Fruit fly (Drosophila melanogaster) whole organism, embryonic: Measurements from ENCODE around the gene CARPB.

Source experiments
- CG14860 ChIP-seq: fragments of 200-800 bp; sonication (Bioruptor generic); IDR thresholded peaks from 3 replicates; pipeline ENCODE4 v1.3.6; 2022; ENCODE audit warnings: missing biosample characterization, missing genetic modification characterization; ENCODE audit not compliant: partially characterized antibody
- Kr ChIP-seq: fragments of 200-800 bp; sonication (Bioruptor generic); optimal IDR thresholded peaks from 2 replicates; lab custom pipeline; 2017; ENCODE audit warnings: missing biosample characterization, mild to moderate bottlenecking, missing genetic modification characterization

DNA sequence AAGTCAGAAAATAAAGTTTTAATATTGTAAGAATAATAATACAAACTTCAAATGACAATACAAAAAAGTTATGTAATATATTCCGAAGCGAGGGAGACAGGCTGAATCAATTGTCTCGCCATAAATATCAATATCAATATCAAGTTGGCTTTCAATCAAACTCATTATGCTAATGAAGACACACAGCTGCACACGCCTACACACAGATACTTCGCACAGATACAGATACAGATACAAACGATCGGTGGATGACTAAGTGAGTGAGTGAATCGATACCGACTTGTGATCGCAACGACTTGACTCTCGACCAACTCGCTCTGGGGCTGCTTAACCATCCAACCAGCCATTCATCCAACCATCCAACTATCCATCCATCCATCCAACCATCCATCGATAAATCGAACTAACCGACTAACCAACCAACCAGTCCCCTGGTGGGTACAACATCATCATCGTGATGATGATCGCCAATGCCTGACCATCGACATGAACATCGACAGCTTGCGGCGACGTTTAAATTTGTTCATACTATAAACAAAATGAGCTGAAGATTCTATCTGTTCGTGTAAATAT is 38.3 kb upstream of the CARPB start:
- no peak for TF ChIP-seq CG14860 (GFP tag; lab: Robert Waterston, UW)
- TF ChIP-seq Kr (GFP tag; lab: Kevin White, UChicago) = no peak
